Worm (Caenorhabditis elegans): Measurements from ENCODE around the gene dhs-22.

Gene dhs-22

ce11 chrV:14378986-14379385, 42.3 kb downstream of the dhs-22 start, which contains the start of gene npr-43:
npr-43 (minus strand) TSS chrV:14379086.
- TF ChIP-seq sptf-1 (tag; optimal IDR thresholded peaks at IDR 0.05) (no peak), zip-4 (GFP tag; optimal IDR thresholded peaks at IDR 0.05) (no peak), ceh-88 (GFP tag; IDR thresholded peaks at IDR 0.05) (no peak), nhr-47 (tag; optimal IDR thresholded peaks at IDR 0.05) (no peak), nhr-19 (GFP tag; conservative IDR thresholded peaks at IDR 0.05) (no peak), isw-1 (GFP tag; IDR thresholded peaks at IDR 0.05) (no peak)

ce11 chrV:14378052-14378451, 43.2 kb downstream of the dhs-22 start:
- TF ChIP-seq ceh-82 (tag; optimal IDR thresholded peaks at IDR 0.05): no peak
- peak; percentile 85 for TF ChIP-seq dsc-1 (tag; optimal IDR thresholded peaks at IDR 0.05)
- TF ChIP-seq ceh-63 (GFP tag; optimal IDR thresholded peaks at IDR 0.05): no peak
- no peak for TF ChIP-seq ztf-11 (tag; optimal IDR thresholded peaks at IDR 0.05)
- TF ChIP-seq pax-3 (tag; optimal IDR thresholded peaks at IDR 0.05): peak; percentile 13
- TF ChIP-seq nhr-47 (tag; optimal IDR thresholded peaks at IDR 0.05): no peak
- no peak for TF ChIP-seq F16B12.6 (tag; optimal IDR thresholded peaks at IDR 0.05)
- no peak for TF ChIP-seq nhr-19 (GFP tag; conservative IDR thresholded peaks at IDR 0.05)
- TF ChIP-seq ztf-4 (tag; optimal IDR thresholded peaks at IDR 0.05): no peak
- no peak for TF ChIP-seq nhr-237 (tag; optimal IDR thresholded peaks at IDR 0.05)

ce11 chrV:14372774-14373173, 48.5 kb downstream of the dhs-22 start, which contains the start of gene unc-39:
unc-39 (plus strand) TSS chrV:14373074.
- TF ChIP-seq lsy-2 (tag; optimal IDR thresholded peaks at IDR 0.05) (no peak), lin-14 (GFP tag; optimal IDR thresholded peaks at IDR 0.05) (no peak), mab-9 (GFP tag; IDR thresholded peaks at IDR 0.05) (no peak), hlh-4 (tag; optimal IDR thresholded peaks at IDR 0.05) (no peak), sup-37 (GFP tag; optimal IDR thresholded peaks at IDR 0.05) (no peak), isw-1 (GFP tag; IDR thresholded peaks at IDR 0.05) (no peak), dsc-1 (tag; optimal IDR thresholded peaks at IDR 0.05) (no peak), rnt-1 (tag; optimal IDR thresholded peaks at IDR 0.05) (no peak), snpc-4 (tag; optimal IDR thresholded peaks at IDR 0.05) (no peak), nhr-47 (tag; optimal IDR thresholded peaks at IDR 0.05) (no peak), egl-27 (tag; optimal IDR thresholded peaks at IDR 0.05) (no peak), nhr-84 (tag; optimal IDR thresholded peaks at IDR 0.05) (no peak), pqm-1 (tag; optimal IDR thresholded peaks at IDR 0.05) (no peak)
